Worm (Caenorhabditis elegans): Measurements from ENCODE around the gene T12B3.2.

ce11 chrIV:7397507-7397906 lies 20.9 kb downstream of the T12B3.2 start:
- TF ChIP-seq mep-1 (tag; optimal IDR thresholded peaks at IDR 0.05) (no peak), lin-13 (tag; optimal IDR thresholded peaks at IDR 0.05) (no peak), nhr-237 (tag; optimal IDR thresholded peaks at IDR 0.05) (no peak), blmp-1 (tag; optimal IDR thresholded peaks at IDR 0.05) (no peak)

All from whole organism, mixed stage, embryonic.